Fruit fly (Drosophila melanogaster) whole organism, prepupa: ENCODE results near the gene Osi12.

ENCODE experiments used
- CG11902 ChIP-seq: fragments of 200-800 bp; sonication (Bioruptor generic); optimal IDR thresholded peaks from 3 replicates; lab custom pipeline; 2016; ENCODE audit warnings: missing biosample characterization, missing genetic modification characterization
- CG15336 ChIP-seq: fragments of 200-800 bp; sonication (Bioruptor generic); IDR thresholded peaks from 2 replicates; pipeline ENCODE4 v1.3.6; 2022; ENCODE audit warnings: missing biosample characterization, missing genetic modification characterization
- CG16779 ChIP-seq: fragments of 200-800 bp; sonication (Bioruptor generic); optimal IDR thresholded peaks from 3 replicates; lab custom pipeline; 2017; ENCODE audit warnings: missing biosample characterization, mild to moderate bottlenecking, missing genetic modification characterization
- CG32006 ChIP-seq: fragments of 200-800 bp; sonication (Bioruptor generic); optimal IDR thresholded peaks from 3 replicates; lab custom pipeline; 2017; ENCODE audit warnings: missing biosample characterization, mild to moderate bottlenecking, missing genetic modification characterization
- CG4318 ChIP-seq: fragments of 200-800 bp; sonication (Bioruptor generic); optimal IDR thresholded peaks from 3 replicates; lab custom pipeline; 2017; ENCODE audit warnings: missing biosample characterization, mild to moderate bottlenecking, missing genetic modification characterization
- CG6163 ChIP-seq: fragments of 200-800 bp; sonication (Bioruptor generic); IDR thresholded peaks from 3 replicates; pipeline ENCODE4 v1.3.6; 2022; ENCODE audit warnings: missing biosample characterization, missing genetic modification characterization
- CG6276 ChIP-seq: fragments of 200-800 bp; sonication (Bioruptor generic); optimal IDR thresholded peaks from 2 replicates; lab custom pipeline; 2017; ENCODE audit warnings: missing biosample characterization, mild to moderate bottlenecking, missing genetic modification characterization
- CG8319 ChIP-seq: fragments of 200-800 bp; sonication (Bioruptor generic); optimal IDR thresholded peaks from 3 replicates; lab custom pipeline; 2016; ENCODE audit warnings: missing biosample characterization, missing genetic modification characterization
- CG9139 ChIP-seq: fragments of 200-800 bp; sonication (Bioruptor generic); optimal IDR thresholded peaks from 3 replicates; lab custom pipeline; 2017; ENCODE audit warnings: missing biosample characterization, mild to moderate bottlenecking, missing genetic modification characterization
- Lpt ChIP-seq: fragments of 200-800 bp; sonication (Bioruptor generic); optimal IDR thresholded peaks from 3 replicates; lab custom pipeline; 2016; ENCODE audit warnings: missing biosample characterization, missing genetic modification characterization
- acj6 ChIP-seq: fragments of 200-800 bp; sonication (Bioruptor generic); optimal IDR thresholded peaks from 3 replicates; lab custom pipeline; 2016; ENCODE audit warnings: missing biosample characterization, missing genetic modification characterization
- eg ChIP-seq: fragments of 200-800 bp; sonication (Bioruptor generic); IDR thresholded peaks from 3 replicates; pipeline ENCODE4 v1.3.6; 2022; ENCODE audit warnings: missing biosample characterization, missing genetic modification characterization
- fkh ChIP-seq: fragments of 200-800 bp; sonication (Bioruptor generic); optimal IDR thresholded peaks from 3 replicates; lab custom pipeline; 2017; ENCODE audit warnings: missing biosample characterization, mild to moderate bottlenecking, missing genetic modification characterization, moderate library complexity
- salr ChIP-seq, 2 experiments: fragments of 200-800 bp; sonication (Bioruptor generic); optimal IDR thresholded peaks; 3 replicates each; lab custom pipeline; 2016 to 2018; ENCODE audit warnings: missing biosample characterization in 2 of 2, missing genetic modification characterization in 2 of 2, mild to moderate bottlenecking in 1 of 2

The Osi12 gene

dm6 chr3R:6329774-6330298, 51.5 kb downstream of the Osi12 start, which contains the start of gene Osi18:
Gene Osi18 (plus strand): TSS chr3R:6330248.
- TF ChIP-seq acj6, result no peak
- no peak for TF ChIP-seq CG16779 (tag; lab: Kevin White, UChicago)
- no peak for TF ChIP-seq CG15336 (GFP tag; lab: Robert Waterston, UW)
- no peak for TF ChIP-seq CG6163 (GFP tag; lab: Robert Waterston, UW)
- no peak for TF ChIP-seq salr (GFP tag; optimal IDR thresholded peaks at IDR 0.05; lab: Kevin White, UChicago)
- TF ChIP-seq CG6276, result no peak
- TF ChIP-seq CG4318 (GFP tag; lab: Kevin White, UChicago), result no peak
- TF ChIP-seq Lpt (GFP tag; lab: Kevin White, UChicago), result no peak
- no peak for TF ChIP-seq fkh (GFP tag; lab: Kevin White, UChicago)
- TF ChIP-seq CG8319, result no peak
- no peak for TF ChIP-seq CG9139 (GFP tag; lab: Kevin White, UChicago)
- no peak for TF ChIP-seq eg (GFP tag; lab: Robert Waterston, UW)
- TF ChIP-seq CG11902 (GFP tag; lab: Kevin White, UChicago), result no peak
- TF ChIP-seq CG32006 (GFP tag; lab: Kevin White, UChicago), result no peak
